Fruit fly (Drosophila melanogaster) whole organism, embryonic: ENCODE data around the gene Kdm2.

Experiments
- CG10462 ChIP-seq: fragments of 200-800 bp; sonication (Bioruptor generic); optimal IDR thresholded peaks from 2 replicates; lab custom pipeline; 2016; ENCODE audit warnings: missing biosample characterization, missing genetic modification characterization
- CG10565 ChIP-seq: fragments of 200-800 bp; sonication (Bioruptor generic); optimal IDR thresholded peaks from 3 replicates; lab custom pipeline; 2016; ENCODE audit warnings: missing biosample characterization, mild to moderate bottlenecking, missing genetic modification characterization
- CG11560 ChIP-seq: fragments of 200-800 bp; sonication (Bioruptor generic); IDR thresholded peaks from 3 replicates; pipeline ENCODE4 v1.3.6; 2022; ENCODE audit warnings: missing biosample characterization, missing genetic modification characterization
- CG1233 ChIP-seq: fragments of 200-800 bp; sonication (Bioruptor generic); optimal IDR thresholded peaks from 4 replicates; lab custom pipeline; 2018; ENCODE audit warnings: missing biosample characterization, mild to moderate bottlenecking, missing genetic modification characterization
- CG12391 ChIP-seq: fragments of 200-800 bp; sonication (Bioruptor generic); optimal IDR thresholded peaks from 3 replicates; lab custom pipeline; 2018; ENCODE audit warnings: missing biosample characterization, mild to moderate bottlenecking, missing genetic modification characterization, moderate library complexity
- CG12769 ChIP-seq: fragments of 200-800 bp; sonication (Bioruptor generic); optimal IDR thresholded peaks from 2 replicates; lab custom pipeline; 2019; ENCODE audit warnings: missing biosample characterization, mild to moderate bottlenecking, missing genetic modification characterization, moderate library complexity
- CG14441 ChIP-seq: fragments of 200-800 bp; sonication (Bioruptor generic); IDR thresholded peaks from 2 replicates; pipeline ENCODE4 v1.3.6; 2022; ENCODE audit warnings: missing biosample characterization, missing genetic modification characterization
- CG15479 ChIP-seq: fragments of 200-800 bp; sonication (Bioruptor generic); optimal IDR thresholded peaks from 3 replicates; lab custom pipeline; 2019; ENCODE audit warnings: missing biosample characterization, mild to moderate bottlenecking, missing genetic modification characterization, moderate library complexity
- CG1602 ChIP-seq: fragments of 200-800 bp; sonication (Bioruptor generic); optimal IDR thresholded peaks from 3 replicates; lab custom pipeline; 2016; ENCODE audit warnings: missing biosample characterization, missing genetic modification characterization
- CG1603 ChIP-seq: fragments of 200-800 bp; sonication (Bioruptor generic); optimal IDR thresholded peaks from 2 replicates; lab custom pipeline; 2019; ENCODE audit warnings: missing biosample characterization, mild to moderate bottlenecking, missing genetic modification characterization, moderate library complexity
- CG1647 ChIP-seq: fragments of 200-800 bp; sonication (Bioruptor generic); optimal IDR thresholded peaks from 3 replicates; lab custom pipeline; 2016; ENCODE audit warnings: missing biosample characterization, missing genetic modification characterization
- CG17829 ChIP-seq: fragments of 200-800 bp; optimal IDR thresholded peaks from 2 replicates; lab custom pipeline; 2019; ENCODE audit warnings: missing biosample characterization, mild to moderate bottlenecking, missing genetic modification characterization, moderate library complexity
- CG1832 ChIP-seq: fragments of 200-800 bp; sonication (Bioruptor generic); optimal IDR thresholded peaks from 2 replicates; lab custom pipeline; 2017; ENCODE audit warnings: missing biosample characterization, mild to moderate bottlenecking, missing genetic modification characterization, inconsistent platforms
- CG2199 ChIP-seq: fragments of 200-800 bp; sonication (Bioruptor generic); IDR thresholded peaks from 3 replicates; pipeline ENCODE4 v1.3.6; 2022; ENCODE audit warnings: missing biosample characterization, missing genetic modification characterization
- CG30020 ChIP-seq: fragments of 200-800 bp; optimal IDR thresholded peaks from 2 replicates; lab custom pipeline; 2019; ENCODE audit warnings: missing biosample characterization, mild to moderate bottlenecking, missing genetic modification characterization, moderate library complexity
- CG30403 ChIP-seq: fragments of 200-800 bp; sonication (Bioruptor generic); optimal IDR thresholded peaks from 3 replicates; lab custom pipeline; 2016; ENCODE audit warnings: missing biosample characterization, missing genetic modification characterization
- CG3726 ChIP-seq: fragments of 200-800 bp; sonication (Bioruptor generic); IDR thresholded peaks from 3 replicates; pipeline ENCODE4, ENCODE4 v1.3.6; 2022; ENCODE audit warnings: missing biosample characterization, missing genetic modification characterization
- CG42726 ChIP-seq: fragments of 200-800 bp; sonication (Bioruptor generic); IDR thresholded peaks from 2 replicates; pipeline ENCODE4 v1.3.6; 2022; ENCODE audit warnings: missing biosample characterization, missing genetic modification characterization; ENCODE audit not compliant: partially characterized antibody
- CG4617 ChIP-seq: fragments of 200-800 bp; sonication (Bioruptor generic); optimal IDR thresholded peaks from 3 replicates; lab custom pipeline; 2016; ENCODE audit warnings: missing biosample characterization, missing genetic modification characterization, borderline replicate concordance
- CG5180 ChIP-seq: fragments of 200-800 bp; sonication (Bioruptor generic); optimal IDR thresholded peaks from 3 replicates; lab custom pipeline; 2017; ENCODE audit warnings: missing biosample characterization, missing genetic modification characterization, mild to moderate bottlenecking, moderate library complexity, missing genetic modification reagents
- CG6791 ChIP-seq: fragments of 200-800 bp; sonication (Bioruptor generic); IDR thresholded peaks from 3 replicates; pipeline ENCODE4 v1.3.6; 2022; ENCODE audit warnings: missing biosample characterization, missing genetic modification characterization; ENCODE audit not compliant: partially characterized antibody
- CG8478 ChIP-seq: fragments of >200 bp; optimal IDR thresholded peaks from 2 replicates; lab custom pipeline; 2018
- CG9932 ChIP-seq: fragments of 200-800 bp; sonication (Bioruptor generic); IDR thresholded peaks from 2 replicates; pipeline ENCODE4 v1.3.6; 2022; ENCODE audit warnings: missing biosample characterization, missing genetic modification characterization
- Dll ChIP-seq: fragments of 200-800 bp; sonication (Bioruptor generic); IDR thresholded peaks from 4 replicates; pipeline ENCODE4 v1.3.6; 2022; ENCODE audit warnings: missing biosample characterization, missing genetic modification characterization; ENCODE audit not compliant: partially characterized antibody
- Doc2 ChIP-seq: fragments of 200-800 bp; sonication (Bioruptor generic); IDR thresholded peaks from 2 replicates; pipeline ENCODE4 v1.3.6; 2022; ENCODE audit warnings: missing biosample characterization, missing genetic modification characterization
- Fer1 ChIP-seq: fragments of 200-800 bp; sonication (Bioruptor generic); optimal IDR thresholded peaks from 2 replicates; lab custom pipeline; 2017; ENCODE audit warnings: missing biosample characterization, mild to moderate bottlenecking, missing genetic modification characterization
- Gug ChIP-seq: fragments of 200-800 bp; sonication (Bioruptor generic); IDR thresholded peaks from 4 replicates; pipeline ENCODE4 v1.3.6; 2022; ENCODE audit warnings: missing biosample characterization, missing genetic modification characterization
- Jarid2 ChIP-seq: fragments of 200-800 bp; sonication (Bioruptor generic); optimal IDR thresholded peaks from 3 replicates; lab custom pipeline; 2017; ENCODE audit warnings: mild to moderate bottlenecking, missing biosample characterization, missing genetic modification reagents, missing genetic modification characterization
- Oaz ChIP-seq: fragments of 200-800 bp; sonication (Bioruptor generic); IDR thresholded peaks from 2 replicates; pipeline ENCODE4 v1.3.6; 2022; ENCODE audit warnings: missing biosample characterization, missing genetic modification characterization
- Ptx1 ChIP-seq: fragments of 200-800 bp; sonication (Bioruptor generic); IDR thresholded peaks from 2 replicates; pipeline ENCODE4 v1.3.6; 2022; ENCODE audit warnings: missing biosample characterization, missing genetic modification characterization
- Sry-δ ChIP-seq: fragments of 200-800 bp; sonication (Bioruptor generic); optimal IDR thresholded peaks from 2 replicates; lab custom pipeline; 2016; ENCODE audit warnings: missing biosample characterization, missing genetic modification characterization
- YL-1 ChIP-seq: fragments of 200-800 bp; sonication (Bioruptor generic); optimal IDR thresholded peaks from 3 replicates; lab custom pipeline; 2017; ENCODE audit warnings: missing biosample characterization, mild to moderate bottlenecking, missing genetic modification characterization
- btn ChIP-seq: fragments of 200-800 bp; sonication (Bioruptor generic); optimal IDR thresholded peaks from 2 replicates; lab custom pipeline; 2016; ENCODE audit warnings: missing biosample characterization, missing genetic modification characterization
- danr ChIP-seq: fragments of 200-800 bp; sonication (Bioruptor generic); IDR thresholded peaks from 2 replicates; pipeline ENCODE4 v1.3.6; 2022; ENCODE audit warnings: missing biosample characterization, missing genetic modification characterization
- dpn ChIP-seq, 2 experiments: fragments of 200-800 bp; sonication (Bioruptor generic); optimal IDR thresholded peaks; 3 replicates each; lab custom pipeline; 2016; ENCODE audit warnings: missing biosample characterization in 2 of 2, missing genetic modification characterization in 2 of 2
- esg ChIP-seq: fragments of 200-800 bp; sonication (Bioruptor generic); conservative IDR thresholded peaks from 2 replicates; pipeline ENCODE4 v1.3.6; 2022; ENCODE audit warnings: missing biosample characterization, missing genetic modification characterization
- eve ChIP-seq, 2 experiments: fragments of >200 bp; optimal IDR thresholded peaks; 2 replicates each; lab custom pipeline; 2017; ENCODE audit warnings: missing biosample characterization in 2 of 2, missing genetic modification characterization in 2 of 2
- grau ChIP-seq: fragments of 200-800 bp; optimal IDR thresholded peaks from 3 replicates; lab custom pipeline; 2019; ENCODE audit warnings: missing biosample characterization, mild to moderate bottlenecking, missing genetic modification characterization, moderate library complexity
- grn ChIP-seq: fragments of 200-800 bp; sonication (Bioruptor generic); optimal IDR thresholded peaks from 3 replicates; lab custom pipeline; 2017; ENCODE audit warnings: missing biosample characterization, missing genetic modification characterization
- ham ChIP-seq: fragments of 200-800 bp; sonication (Bioruptor generic); IDR thresholded peaks from 2 replicates; pipeline ENCODE4 v1.3.6; 2022; ENCODE audit warnings: missing biosample characterization, missing genetic modification characterization
- ken ChIP-seq: fragments of 200-800 bp; sonication (Bioruptor generic); IDR thresholded peaks from 3 replicates; pipeline ENCODE4 v1.3.6; 2022; ENCODE audit warnings: missing biosample characterization, missing genetic modification characterization
- knrl ChIP-seq: fragments of 200-800 bp; sonication (Bioruptor generic); IDR thresholded peaks from 3 replicates; pipeline ENCODE4 v1.3.6; 2022; ENCODE audit warnings: missing biosample characterization, missing genetic modification characterization; ENCODE audit not compliant: partially characterized antibody
- phol ChIP-seq: fragments of 200-800 bp; sonication (Bioruptor generic); optimal IDR thresholded peaks from 3 replicates; lab custom pipeline; 2018; ENCODE audit warnings: missing biosample characterization, mild to moderate bottlenecking, missing genetic modification characterization, moderate library complexity
- ro ChIP-seq: fragments of 200-800 bp; sonication (Bioruptor generic); IDR thresholded peaks from 2 replicates; pipeline ENCODE4 v1.3.6; 2022; ENCODE audit warnings: missing biosample characterization, missing genetic modification characterization
- salm ChIP-seq: fragments of 200-800 bp; sonication (Bioruptor generic); optimal IDR thresholded peaks from 2 replicates; lab custom pipeline; 2018; ENCODE audit warnings: missing biosample characterization, mild to moderate bottlenecking, missing genetic modification characterization
- slp2 ChIP-seq: fragments of 200-800 bp; sonication (Bioruptor generic); optimal IDR thresholded peaks from 2 replicates; lab custom pipeline; 2016; ENCODE audit warnings: missing biosample characterization, missing genetic modification characterization
- sr ChIP-seq: fragments of 200-800 bp; sonication (Bioruptor generic); IDR thresholded peaks from 3 replicates; pipeline ENCODE4 v1.3.6; 2022; ENCODE audit warnings: missing biosample characterization, missing genetic modification characterization
- stwl ChIP-seq: fragments of 200-800 bp; sonication (Bioruptor generic); optimal IDR thresholded peaks from 3 replicates; lab custom pipeline; 2018; ENCODE audit warnings: missing biosample characterization, mild to moderate bottlenecking, missing genetic modification characterization, moderate library complexity
- twi ChIP-seq: fragments of 200-800 bp; optimal IDR thresholded peaks from 2 replicates; lab custom pipeline; 2019; ENCODE audit warnings: missing biosample characterization, mild to moderate bottlenecking, missing genetic modification characterization, moderate library complexity
- zf30C ChIP-seq: fragments of 200-800 bp; sonication (Bioruptor generic); optimal IDR thresholded peaks from 3 replicates; lab custom pipeline; 2018; ENCODE audit warnings: missing biosample characterization, mild to moderate bottlenecking, missing genetic modification characterization

Gene Kdm2

DNA sequence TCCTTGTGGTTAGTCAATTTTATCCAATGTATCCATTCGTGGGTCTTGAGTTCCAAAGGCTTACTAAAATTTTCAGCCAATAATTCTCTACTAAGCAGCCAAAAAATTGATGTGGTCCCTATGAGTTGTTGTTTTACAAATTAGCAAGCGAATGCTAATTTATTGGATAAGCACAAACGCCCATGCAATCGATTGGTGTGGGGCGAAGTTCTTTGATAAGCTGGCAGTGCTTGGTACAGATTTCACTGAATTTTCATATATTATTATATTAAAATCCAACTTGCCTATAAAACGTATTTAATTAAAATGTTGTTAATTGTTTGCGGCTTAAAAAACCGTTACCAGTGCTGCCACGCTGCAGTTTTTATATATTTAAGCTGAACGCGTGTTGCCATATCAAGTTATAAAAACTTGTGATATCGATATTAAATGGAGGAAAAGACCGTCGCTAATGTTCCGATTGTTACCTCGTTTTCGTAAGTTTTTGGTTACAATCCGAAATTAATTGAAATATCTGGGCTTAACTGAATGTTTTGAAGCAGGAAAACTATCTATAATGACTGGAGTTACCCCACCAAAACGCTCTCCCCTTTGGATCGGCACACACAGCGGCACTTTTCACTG lies 48.6 kb upstream of the Kdm2 start, which contains the start of the genes CG31100 and CG11980 (continued):
- TF ChIP-seq CG12769 (no peak), CG14441 (GFP tag; lab: Robert Waterston, UW) (no peak), CG1233 (GFP tag; lab: Kevin White, UChicago) (no peak), YL-1 (GFP tag; lab: Kevin White, UChicago) (peak; percentile 78), eve (GFP tag; optimal IDR thresholded peaks at IDR 0.05; lab: Kevin White, UChicago) (no peak), CG30403 (peak; percentile 11), Doc2 (GFP tag; lab: Robert Waterston, UW) (no peak), CG8478 (lab: Kevin White, UChicago) (no peak), CG6791 (GFP tag; lab: Robert Waterston, UW) (peak; percentile 72; the same call in 2 of the 3 replicates), ro (GFP tag; lab: Robert Waterston, UW) (no peak), CG1647 (GFP tag; lab: Kevin White, UChicago) (no peak), CG15479 (GFP tag; lab: Kevin White, UChicago) (no peak), stwl (tag; lab: Kevin White, UChicago) (peak; percentile 75), CG1832 (GFP tag; lab: Kevin White, UChicago) (no peak), knrl (GFP tag; lab: Robert Waterston, UW) (peak; percentile 73), phol (tag; lab: Kevin White, UChicago) (peak; percentile 94), esg (GFP tag; lab: Robert Waterston, UW) (no peak), dpn (GFP tag; optimal IDR thresholded peaks at IDR 0.05; lab: Kevin White, UChicago) (no peak), danr (GFP tag; lab: Robert Waterston, UW) (no peak), CG30020 (tag; lab: Kevin White, UChicago) (no peak), Dll (peak; percentile 77), ham (GFP tag; lab: Robert Waterston, UW) (no peak), grau (tag; lab: Kevin White, UChicago) (peak; percentile 3), slp2 (GFP tag; lab: Kevin White, UChicago) (no peak), zf30C (GFP tag; lab: Kevin White, UChicago) (no peak)

DNA sequence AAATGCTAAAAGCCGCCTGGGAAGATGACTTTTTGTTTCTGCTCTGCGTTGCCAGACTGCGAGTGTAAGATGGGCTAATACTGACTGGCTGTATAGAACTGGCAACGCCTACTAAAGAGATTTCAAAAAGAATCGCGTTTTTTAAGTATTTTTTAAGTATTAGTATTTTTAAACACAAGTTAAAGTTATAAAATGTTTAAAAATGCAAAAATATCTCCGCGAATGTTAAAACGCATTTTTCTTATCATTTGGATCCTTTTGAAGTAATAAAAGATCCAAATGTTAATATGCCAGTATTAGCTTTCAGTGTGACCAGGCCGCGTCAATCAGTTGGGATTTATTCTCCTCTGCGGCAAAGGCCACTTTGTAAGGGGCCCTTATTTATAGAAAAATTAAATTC lies 46.2 kb upstream of the Kdm2 start, which contains the start of the genes Prosbeta3 and Iru:
Gene Prosbeta3 (minus strand): TSS at position 98 of the 400 bp plus-strand sequence.
Gene Iru (plus strand): TSS at position 328 of the 400 bp plus-strand sequence.
- TF ChIP-seq Sry-δ (GFP tag; lab: Kevin White, UChicago) = peak; percentile 24
- no peak; the same call in 2 of the 3 replicates for TF ChIP-seq knrl (GFP tag; lab: Robert Waterston, UW)
- no peak for TF ChIP-seq grn (GFP tag; lab: Kevin White, UChicago)
- no peak for TF ChIP-seq twi (tag; lab: Kevin White, UChicago)
- peak; percentile 12 for TF ChIP-seq CG1603
- TF ChIP-seq CG11560 (tag; lab: Robert Waterston, UW) = no peak
- peak; percentile 47 for TF ChIP-seq CG30020 (tag; lab: Kevin White, UChicago)
- TF ChIP-seq CG10462 (GFP tag; lab: Kevin White, UChicago) = no peak
- no peak for TF ChIP-seq Ptx1 (GFP tag; lab: Robert Waterston, UW)
- TF ChIP-seq CG42726 (GFP tag; lab: Robert Waterston, UW) = no peak
- TF ChIP-seq sr (GFP tag; lab: Robert Waterston, UW) = no peak
- TF ChIP-seq Oaz (GFP tag; lab: Robert Waterston, UW) = no peak
- TF ChIP-seq Jarid2 (GFP tag; lab: Kevin White, UChicago) = no peak
- no peak for TF ChIP-seq CG2199 (GFP tag; lab: Robert Waterston, UW)
- no peak for TF ChIP-seq Gug (GFP tag; lab: Robert Waterston, UW)
- TF ChIP-seq CG9932 (GFP tag; lab: Robert Waterston, UW) = no peak
- no peak for TF ChIP-seq ken
- no peak for TF ChIP-seq CG5180 (GFP tag; lab: Kevin White, UChicago)
- no peak for TF ChIP-seq Fer1 (GFP tag; lab: Kevin White, UChicago)
- peak; percentile 42 for TF ChIP-seq CG17829 (tag; lab: Kevin White, UChicago)
- no peak for TF ChIP-seq salm (tag; lab: Kevin White, UChicago)
- TF ChIP-seq btn (GFP tag; lab: Kevin White, UChicago) = no peak
- TF ChIP-seq CG4617 (GFP tag; lab: Kevin White, UChicago) = peak; percentile 45
- TF ChIP-seq CG10565 (GFP tag; lab: Kevin White, UChicago) = no peak
- TF ChIP-seq CG1602 (GFP tag; lab: Kevin White, UChicago) = no peak
- peak; percentile 12 for TF ChIP-seq CG12391 (tag; lab: Kevin White, UChicago)
- TF ChIP-seq CG15479 (GFP tag; lab: Kevin White, UChicago) = no peak
- no peak for TF ChIP-seq CG3726 (GFP tag; lab: Robert Waterston, UW)
